Fruit fly (Drosophila melanogaster) whole organism, embryonic: ENCODE results near the gene orion.

Experiments used
- Antp ChIP-seq: fragments of 200-800 bp; sonication (Bioruptor generic); optimal IDR thresholded peaks from 3 replicates; lab custom pipeline; 2016; ENCODE audit warnings: missing biosample characterization, missing genetic modification characterization
- Asciz ChIP-seq: fragments of 200-800 bp; sonication (Bioruptor generic); optimal IDR thresholded peaks from 2 replicates; lab custom pipeline; 2017; ENCODE audit warnings: missing biosample characterization, mild to moderate bottlenecking, missing genetic modification characterization, missing genetic modification reagents
- Bdp1 ChIP-seq: fragments of 200-800 bp; sonication (Bioruptor generic); optimal IDR thresholded peaks from 3 replicates; lab custom pipeline; 2016; ENCODE audit warnings: missing biosample characterization, missing genetic modification characterization
- CG11398 ChIP-seq: fragments of 200-800 bp; sonication (Bioruptor generic); optimal IDR thresholded peaks from 2 replicates; lab custom pipeline; 2016; ENCODE audit warnings: missing biosample characterization, missing genetic modification characterization
- CG11723 ChIP-seq: fragments of 200-800 bp; sonication (Bioruptor generic); optimal IDR thresholded peaks from 2 replicates; lab custom pipeline; 2017; ENCODE audit warnings: missing biosample characterization, mild to moderate bottlenecking, missing genetic modification characterization
- CG12236 ChIP-seq: fragments of 200-800 bp; sonication (Bioruptor generic); optimal IDR thresholded peaks from 2 replicates; lab custom pipeline; 2016; ENCODE audit warnings: missing biosample characterization, missing genetic modification characterization
- CG12744 ChIP-seq: fragments of 200-800 bp; sonication (Bioruptor generic); optimal IDR thresholded peaks from 2 replicates; lab custom pipeline; 2016; ENCODE audit warnings: missing biosample characterization, missing genetic modification characterization
- CG12769 ChIP-seq: fragments of 200-800 bp; sonication (Bioruptor generic); optimal IDR thresholded peaks from 2 replicates; lab custom pipeline; 2019; ENCODE audit warnings: missing biosample characterization, mild to moderate bottlenecking, missing genetic modification characterization, moderate library complexity
- CG12942 ChIP-seq: fragments of 200-800 bp; sonication (Bioruptor generic); optimal IDR thresholded peaks from 3 replicates; lab custom pipeline; 2016; ENCODE audit warnings: missing biosample characterization, missing genetic modification characterization
- CG13624 ChIP-seq: fragments of 200-800 bp; sonication (Bioruptor generic); optimal IDR thresholded peaks from 2 replicates; lab custom pipeline; 2016; ENCODE audit warnings: missing biosample characterization, missing genetic modification characterization
- CG15073 ChIP-seq: fragments of 200-800 bp; sonication (Bioruptor generic); optimal IDR thresholded peaks from 2 replicates; lab custom pipeline; 2016; ENCODE audit warnings: missing biosample characterization, missing genetic modification characterization
- CG15269 ChIP-seq: fragments of 200-800 bp; sonication (Bioruptor generic); optimal IDR thresholded peaks from 2 replicates; lab custom pipeline; 2018; ENCODE audit warnings: missing biosample characterization, mild to moderate bottlenecking, missing genetic modification characterization, moderate library complexity
- CG1529 ChIP-seq: fragments of 200-800 bp; sonication (Bioruptor generic); optimal IDR thresholded peaks from 3 replicates; lab custom pipeline; 2018; ENCODE audit warnings: missing biosample characterization, missing genetic modification characterization
- CG15696 ChIP-seq: fragments of 200-800 bp; sonication (Bioruptor generic); optimal IDR thresholded peaks from 2 replicates; lab custom pipeline; 2019; ENCODE audit warnings: missing biosample characterization, mild to moderate bottlenecking, missing genetic modification characterization, moderate library complexity
- CG1602 ChIP-seq: fragments of 200-800 bp; sonication (Bioruptor generic); optimal IDR thresholded peaks from 3 replicates; lab custom pipeline; 2016; ENCODE audit warnings: missing biosample characterization, missing genetic modification characterization
- CG17802 ChIP-seq: fragments of 200-800 bp; sonication (Bioruptor generic); optimal IDR thresholded peaks from 2 replicates; lab custom pipeline; 2018; ENCODE audit warnings: missing biosample characterization, mild to moderate bottlenecking, missing genetic modification characterization, moderate library complexity
- CG30403 ChIP-seq: fragments of 200-800 bp; sonication (Bioruptor generic); optimal IDR thresholded peaks from 3 replicates; lab custom pipeline; 2016; ENCODE audit warnings: missing biosample characterization, missing genetic modification characterization
- CG3065 ChIP-seq: fragments of 200-800 bp; sonication (Bioruptor generic); optimal IDR thresholded peaks from 2 replicates; lab custom pipeline; 2016; ENCODE audit warnings: missing biosample characterization, missing genetic modification characterization
- CG34224 ChIP-seq: fragments of 200-800 bp; sonication (Bioruptor generic); IDR thresholded peaks from 3 replicates; pipeline ENCODE4 v1.3.6; 2022; ENCODE audit warnings: missing biosample characterization, missing genetic modification characterization; ENCODE audit not compliant: partially characterized antibody
- CG3847 ChIP-seq: fragments of 200-800 bp; sonication (Bioruptor generic); IDR thresholded peaks from 2 replicates; pipeline ENCODE4 v1.3.6; 2022; ENCODE audit warnings: missing biosample characterization, missing genetic modification characterization
- CG4282 ChIP-seq: fragments of 200-800 bp; sonication (Bioruptor generic); optimal IDR thresholded peaks from 2 replicates; lab custom pipeline; 2016; ENCODE audit warnings: missing biosample characterization, missing genetic modification characterization
- CG43689 ChIP-seq: fragments of 200-800 bp; sonication (Bioruptor generic); IDR thresholded peaks from 2 replicates; pipeline ENCODE4 v1.3.6; 2022; ENCODE audit warnings: missing biosample characterization, missing genetic modification characterization
- CG6175 ChIP-seq: fragments of 200-800 bp; sonication (Bioruptor generic); IDR thresholded peaks from 3 replicates; pipeline ENCODE4 v1.3.6; 2022; ENCODE audit warnings: missing biosample characterization, missing genetic modification characterization
- CG6654 ChIP-seq: fragments of 200-800 bp; sonication (Bioruptor generic); optimal IDR thresholded peaks from 2 replicates; lab custom pipeline; 2017; ENCODE audit warnings: missing biosample characterization, mild to moderate bottlenecking, missing genetic modification characterization
- CG7357 ChIP-seq: fragments of 200-800 bp; sonication (Bioruptor generic); IDR thresholded peaks from 3 replicates; pipeline ENCODE4 v1.3.6; 2022; ENCODE audit warnings: missing biosample characterization, missing genetic modification characterization
- CG8478 ChIP-seq: fragments of >200 bp; optimal IDR thresholded peaks from 2 replicates; lab custom pipeline; 2018
- CG9817 ChIP-seq: fragments of 200-800 bp; sonication (Bioruptor generic); optimal IDR thresholded peaks from 2 replicates; lab custom pipeline; 2018; ENCODE audit warnings: missing biosample characterization, mild to moderate bottlenecking, missing genetic modification characterization, moderate library complexity
- Dll ChIP-seq: fragments of 200-800 bp; sonication (Bioruptor generic); IDR thresholded peaks from 4 replicates; pipeline ENCODE4 v1.3.6; 2022; ENCODE audit warnings: missing biosample characterization, missing genetic modification characterization; ENCODE audit not compliant: partially characterized antibody
- H2.0 ChIP-seq: fragments of 200-800 bp; sonication (Bioruptor generic); IDR thresholded peaks from 2 replicates; pipeline ENCODE4 v1.3.6; 2022; ENCODE audit warnings: missing biosample characterization, missing genetic modification characterization
- Hr3 ChIP-seq: fragments of 200-800 bp; sonication (Bioruptor generic); optimal IDR thresholded peaks from 3 replicates; lab custom pipeline; 2016; ENCODE audit warnings: missing biosample characterization, missing genetic modification characterization
- MBD-R2 ChIP-seq: fragments of 200-800 bp; sonication (Bioruptor generic); IDR thresholded peaks from 2 replicates; pipeline ENCODE4 v1.3.6; 2022; ENCODE audit warnings: missing biosample characterization, missing genetic modification characterization
- Mrtf ChIP-seq: fragments of 200-800 bp; sonication (Bioruptor generic); IDR thresholded peaks from 3 replicates; pipeline ENCODE4 v1.3.6; 2022; ENCODE audit warnings: missing biosample characterization, missing genetic modification characterization
- Oli ChIP-seq: fragments of 200-800 bp; sonication (Bioruptor generic); optimal IDR thresholded peaks from 2 replicates; lab custom pipeline; 2018; ENCODE audit warnings: missing biosample characterization, mild to moderate bottlenecking, missing genetic modification characterization, moderate library complexity
- Optix ChIP-seq: fragments of 200-800 bp; sonication (Bioruptor generic); IDR thresholded peaks from 3 replicates; pipeline ENCODE4 v1.3.6; 2022; ENCODE audit warnings: missing biosample characterization, missing genetic modification characterization
- Six4 ChIP-seq: fragments of 200-800 bp; sonication (Bioruptor generic); optimal IDR thresholded peaks from 2 replicates; lab custom pipeline; 2016; ENCODE audit warnings: missing biosample characterization, missing genetic modification characterization
- YL-1 ChIP-seq: fragments of 200-800 bp; sonication (Bioruptor generic); optimal IDR thresholded peaks from 3 replicates; lab custom pipeline; 2017; ENCODE audit warnings: missing biosample characterization, mild to moderate bottlenecking, missing genetic modification characterization
- ap ChIP-seq: fragments of 200-800 bp; sonication (Bioruptor generic); IDR thresholded peaks from 2 replicates; pipeline ENCODE4 v1.3.6; 2022; ENCODE audit warnings: missing biosample characterization, missing genetic modification characterization
- crol ChIP-seq: fragments of 200-800 bp; sonication (Bioruptor generic); IDR thresholded peaks from 2 replicates; pipeline ENCODE4 v1.3.6; 2022; ENCODE audit warnings: missing biosample characterization, missing genetic modification characterization
- dpn ChIP-seq, 2 experiments: fragments of 200-800 bp; sonication (Bioruptor generic); optimal IDR thresholded peaks; 3 replicates each; lab custom pipeline; 2016; ENCODE audit warnings: missing biosample characterization in 2 of 2, missing genetic modification characterization in 2 of 2
- fd64A ChIP-seq: fragments of 200-800 bp; sonication (Bioruptor generic); optimal IDR thresholded peaks from 3 replicates; lab custom pipeline; 2018; ENCODE audit warnings: missing biosample characterization, mild to moderate bottlenecking, missing genetic modification characterization
- fd96Cb ChIP-seq: fragments of 200-800 bp; sonication (Bioruptor generic); optimal IDR thresholded peaks from 2 replicates; lab custom pipeline; 2018; ENCODE audit warnings: missing biosample characterization, mild to moderate bottlenecking, missing genetic modification characterization, moderate library complexity
- gro ChIP-seq: fragments of 200-800 bp; sonication (Bioruptor generic); optimal IDR thresholded peaks from 2 replicates; lab custom pipeline; 2016; ENCODE audit warnings: missing biosample characterization, missing genetic modification characterization
- kah ChIP-seq: fragments of 200-800 bp; sonication (Bioruptor generic); optimal IDR thresholded peaks from 2 replicates; lab custom pipeline; 2018; ENCODE audit warnings: missing biosample characterization, mild to moderate bottlenecking, missing genetic modification characterization
- klu ChIP-seq: fragments of 200-800 bp; sonication (Bioruptor generic); IDR thresholded peaks from 2 replicates; pipeline ENCODE4 v1.3.6; 2022; ENCODE audit warnings: missing biosample characterization, missing genetic modification characterization
- mam ChIP-seq: fragments of 200-800 bp; sonication (Bioruptor generic); optimal IDR thresholded peaks from 3 replicates; lab custom pipeline; 2016; ENCODE audit warnings: missing biosample characterization, missing genetic modification characterization
- onecut ChIP-seq: fragments of 200-800 bp; sonication (Bioruptor generic); IDR thresholded peaks from 2 replicates; pipeline ENCODE4 v1.3.6; 2022; ENCODE audit warnings: missing biosample characterization, missing genetic modification characterization
- schlank ChIP-seq: fragments of 200-800 bp; sonication (Bioruptor generic); optimal IDR thresholded peaks from 2 replicates; lab custom pipeline; 2018; ENCODE audit warnings: missing biosample characterization, mild to moderate bottlenecking, missing genetic modification characterization
- tap ChIP-seq: fragments of 200-800 bp; optimal IDR thresholded peaks from 3 replicates; lab custom pipeline; 2019; ENCODE audit warnings: missing biosample characterization, mild to moderate bottlenecking, missing genetic modification characterization, moderate library complexity
- ttk ChIP-seq: fragments of 200-800 bp; sonication (Bioruptor generic); IDR thresholded peaks from 2 replicates; pipeline ENCODE4 v2.1.2; 2022; ENCODE audit warnings: missing biosample characterization, missing genetic modification characterization
- wor ChIP-seq: fragments of 200-800 bp; sonication (Bioruptor generic); IDR thresholded peaks from 2 replicates; pipeline ENCODE4 v1.3.6; 2022; ENCODE audit warnings: missing biosample characterization, missing genetic modification characterization
- z ChIP-seq: fragments of 200-800 bp; sonication (Bioruptor generic); IDR thresholded peaks from 3 replicates; pipeline ENCODE4 v1.3.6; 2022; ENCODE audit warnings: missing biosample characterization, missing genetic modification characterization

Gene orion

DNA sequence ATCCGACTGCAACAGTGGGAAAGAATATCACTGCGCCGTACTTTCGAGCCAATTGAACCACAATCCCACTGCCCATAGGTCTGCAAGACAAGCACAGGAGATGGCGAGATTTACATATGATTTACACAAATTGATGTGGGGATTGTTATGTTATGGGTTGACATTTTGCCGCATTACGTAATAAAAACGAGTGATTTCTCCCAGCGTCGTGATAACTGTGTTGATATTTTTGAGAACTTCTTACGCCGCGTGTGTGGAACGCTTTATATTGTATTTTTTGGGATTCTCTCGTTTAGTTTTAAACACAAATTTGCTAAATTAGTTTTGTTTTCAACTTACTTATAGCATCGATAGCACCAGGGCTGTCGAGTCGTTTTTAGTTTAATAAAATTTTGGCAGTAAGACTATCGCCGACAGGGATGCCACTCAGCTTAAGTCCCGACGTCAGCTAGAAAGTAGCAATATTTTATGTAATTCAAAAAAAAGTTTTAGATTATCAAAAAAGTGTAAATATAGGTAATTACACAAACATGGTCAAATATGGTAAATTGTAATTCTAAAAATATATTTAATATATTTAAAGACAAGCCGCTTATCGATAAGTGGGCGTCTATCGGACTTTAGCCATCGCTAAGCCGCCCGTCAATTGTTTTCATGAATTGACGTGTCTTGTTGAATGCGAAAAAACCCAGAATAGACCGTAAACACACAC lies 53.1 kb downstream of the orion start, which contains the start of the genes CG45089, ND-MNLL and p115 (continued):
- TF ChIP-seq CG6654 (GFP tag; lab: Kevin White, UChicago) (no peak), crol (no peak), Dll (GFP tag; lab: Robert Waterston, UW) (peak; percentile 83), CG7357 (GFP tag; lab: Robert Waterston, UW) (no peak), ap (GFP tag; lab: Robert Waterston, UW) (no peak), CG43689 (no peak), Optix (GFP tag; lab: Robert Waterston, UW) (0 out of 3 replicates have a peak, but pooled peaks have one; percentile 18), CG8478 (lab: Kevin White, UChicago) (no peak), Bdp1 (GFP tag; lab: Kevin White, UChicago) (no peak), CG4282 (no peak), gro (GFP tag; lab: Kevin White, UChicago) (peak; percentile 20), YL-1 (peak; percentile 85), CG30403 (GFP tag; lab: Kevin White, UChicago) (peak; percentile 75), CG9817 (tag; lab: Kevin White, UChicago) (peak; percentile 62), Mrtf (GFP tag; lab: Robert Waterston, UW) (no peak), dpn (GFP tag; optimal IDR thresholded peaks at IDR 0.05; lab: Kevin White, UChicago) (peak; percentile 11 to 68), Oli (no peak), mam (GFP tag; lab: Kevin White, UChicago) (peak; percentile 56), CG15696 (peak; percentile 73), schlank (tag; lab: Kevin White, UChicago) (no peak), Antp (GFP tag; lab: Kevin White, UChicago) (peak; percentile 30), CG12236 (no peak), CG1529 (peak; percentile 6), CG13624 (GFP tag; lab: Kevin White, UChicago) (peak; percentile 53), wor (GFP tag; lab: Robert Waterston, UW) (no peak), ttk (GFP tag; lab: Robert Waterston, UW) (peak; percentile 36; the same call in 1 of the 2 replicates), fd64A (GFP tag; lab: Kevin White, UChicago) (no peak), CG12769 (tag; lab: Kevin White, UChicago) (no peak), CG11723 (GFP tag; lab: Kevin White, UChicago) (no peak), fd96Cb (peak; percentile 26), CG34224 (no peak), CG11398 (no peak), CG12942 (GFP tag; lab: Kevin White, UChicago) (peak; percentile 48), Hr3 (GFP tag; lab: Kevin White, UChicago) (peak; percentile 69), klu (GFP tag; lab: Robert Waterston, UW) (peak; percentile 53), z (GFP tag; lab: Robert Waterston, UW) (no peak), tap (tag; lab: Kevin White, UChicago) (peak; percentile 39), onecut (GFP tag; lab: Robert Waterston, UW) (0 out of 2 replicates have a peak, but pooled peaks have one; percentile 6), MBD-R2 (GFP tag; lab: Robert Waterston, UW) (peak; percentile 78), CG3847 (GFP tag; lab: Robert Waterston, UW) (peak; percentile 60), CG3065 (GFP tag; lab: Kevin White, UChicago) (peak; percentile 14), H2.0 (0 out of 2 replicates have a peak, but pooled peaks have one; percentile 14), Asciz (GFP tag; lab: Kevin White, UChicago) (no peak), Six4 (GFP tag; lab: Kevin White, UChicago) (peak; percentile 38), CG6175 (GFP tag; lab: Robert Waterston, UW) (no peak), CG12744 (no peak), CG1602 (GFP tag; lab: Kevin White, UChicago) (peak; percentile 33), CG17802 (tag; lab: Kevin White, UChicago) (no peak), CG15269 (tag; lab: Kevin White, UChicago) (peak; percentile 62), CG15073 (GFP tag; lab: Kevin White, UChicago) (no peak), kah (no peak)
